Fruit fly (Drosophila melanogaster) whole organism, embryonic: Measurements from ENCODE around the gene CG43054.

Experiments used
- Atf6 ChIP-seq: fragments of 200-800 bp; sonication (Bioruptor generic); IDR thresholded peaks from 2 replicates; pipeline ENCODE4 v1.3.6; 2022; ENCODE audit warnings: missing biosample characterization, missing genetic modification characterization
- CG1024 ChIP-seq: fragments of 200-800 bp; sonication (Bioruptor generic); IDR thresholded peaks from 2 replicates; pipeline ENCODE4 v1.3.6; 2022; ENCODE audit warnings: missing biosample characterization, missing genetic modification characterization
- CG1602 ChIP-seq: fragments of 200-800 bp; sonication (Bioruptor generic); optimal IDR thresholded peaks from 3 replicates; lab custom pipeline; 2016; ENCODE audit warnings: missing biosample characterization, missing genetic modification characterization
- CG18599 ChIP-seq: fragments of 200-800 bp; sonication (Bioruptor generic); optimal IDR thresholded peaks from 3 replicates; lab custom pipeline; 2017; ENCODE audit warnings: missing biosample characterization, missing genetic modification characterization, mild to moderate bottlenecking, moderate library complexity, missing genetic modification reagents
- CG5245 ChIP-seq: fragments of 200-800 bp; sonication (Bioruptor generic); optimal IDR thresholded peaks from 3 replicates; lab custom pipeline; 2016; ENCODE audit warnings: missing biosample characterization, missing genetic modification characterization
- Lim3 ChIP-seq: fragments of 200-800 bp; sonication (Bioruptor generic); IDR thresholded peaks from 2 replicates; pipeline ENCODE4 v1.3.6; 2022; ENCODE audit warnings: missing biosample characterization, missing genetic modification characterization
- Max ChIP-seq: fragments of 200-800 bp; sonication (Bioruptor generic); optimal IDR thresholded peaks from 2 replicates; lab custom pipeline; 2016; ENCODE audit warnings: missing biosample characterization, mild to moderate bottlenecking, missing genetic modification characterization
- ato ChIP-seq: fragments of 200-800 bp; sonication (Bioruptor generic); IDR thresholded peaks from 2 replicates; pipeline ENCODE4 v1.3.6; 2022; ENCODE audit warnings: missing biosample characterization, missing genetic modification characterization; ENCODE audit not compliant: partially characterized antibody
- az2 ChIP-seq: fragments of 200-800 bp; sonication (Bioruptor generic); optimal IDR thresholded peaks from 3 replicates; lab custom pipeline; 2016; ENCODE audit warnings: missing biosample characterization, missing genetic modification characterization
- chinmo ChIP-seq: fragments of 200-800 bp; sonication (Bioruptor generic); IDR thresholded peaks from 4 replicates; pipeline ENCODE4 v1.3.6; 2022; ENCODE audit warnings: missing biosample characterization, missing genetic modification characterization; ENCODE audit not compliant: partially characterized antibody
- fu2 ChIP-seq: fragments of 200-800 bp; sonication (Bioruptor generic); optimal IDR thresholded peaks from 2 replicates; lab custom pipeline; 2016; ENCODE audit warnings: missing biosample characterization, missing genetic modification characterization
- slbo ChIP-seq: fragments of 200-800 bp; sonication (Bioruptor generic); IDR thresholded peaks from 2 replicates; pipeline ENCODE4 v1.3.6; 2022; ENCODE audit warnings: missing biosample characterization, missing genetic modification characterization

DNA sequence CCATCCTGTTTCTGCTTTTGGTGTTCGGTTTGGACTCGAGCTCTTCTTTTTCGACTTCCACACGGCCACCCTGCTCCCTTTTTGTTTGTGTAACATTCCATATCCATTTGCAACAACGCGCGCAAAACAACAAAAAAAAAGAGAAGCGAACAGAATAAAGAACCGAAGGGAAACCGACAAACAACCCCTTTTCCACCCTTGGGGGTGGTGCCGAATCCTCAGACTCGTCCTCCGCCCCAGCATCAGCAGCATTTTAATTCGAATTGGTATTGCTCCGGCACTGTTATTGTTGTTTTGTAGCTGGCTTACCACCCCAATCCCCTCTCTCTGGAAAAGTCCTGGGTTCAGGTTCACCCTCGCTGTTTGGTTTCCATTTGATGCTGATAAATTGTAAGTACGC lies 42.7 kb upstream of the CG43054 start:
- TF ChIP-seq ato (GFP tag; lab: Robert Waterston, UW) (no peak), az2 (GFP tag; lab: Kevin White, UChicago) (no peak), CG1602 (GFP tag; lab: Kevin White, UChicago) (no peak), Lim3 (GFP tag; lab: Robert Waterston, UW) (no peak), Max (no peak), CG5245 (GFP tag; lab: Kevin White, UChicago) (no peak), CG1024 (no peak), chinmo (0 out of 4 replicates have a peak, but pooled peaks have one; percentile 45), fu2 (GFP tag; lab: Kevin White, UChicago) (no peak), CG18599 (GFP tag; lab: Kevin White, UChicago) (no peak), Atf6 (GFP tag; lab: Robert Waterston, UW) (no peak), slbo (GFP tag; lab: Robert Waterston, UW) (no peak)
